Fruit fly (Drosophila melanogaster): ENCODE results near the gene CG13066.
A peak's percentile ranks its signal among the peaks of the same experiment; 100 is the strongest.

The CG13066 gene

dm6 chr3L:16309972-16310371, 37.3 kb downstream of the CG13066 start:
- TF ChIP-seq rgr (GFP tag; optimal IDR thresholded peaks at IDR 0.05) (no peak), br (GFP tag; optimal IDR thresholded peaks at IDR 0.05) (peak; percentile 17), ey (GFP tag; optimal IDR thresholded peaks at IDR 0.05) (peak; percentile 32), foxo (GFP tag; optimal IDR thresholded peaks at IDR 0.05) (peak in 1 of 2 experiments; percentile 55)

- TF ChIP-seq N (GFP tag; optimal IDR thresholded peaks at IDR 0.05), result no peak
- no peak for TF ChIP-seq lola (GFP tag; optimal IDR thresholded peaks at IDR 0.05)
- no peak for TF ChIP-seq Hr83 (GFP tag; optimal IDR thresholded peaks at IDR 0.05; ENCODE audit: poor library complexity, severe bottlenecking)
- no peak for TF ChIP-seq sv (GFP tag; optimal IDR thresholded peaks at IDR 0.05)
- TF ChIP-seq sage (GFP tag; optimal IDR thresholded peaks at IDR 0.05), result no peak
- TF ChIP-seq Mio (GFP tag; optimal IDR thresholded peaks at IDR 0.05), result no peak
- TF ChIP-seq Hr78 (GFP tag; optimal IDR thresholded peaks at IDR 0.05), result no peak
- TF ChIP-seq dl (GFP tag; optimal IDR thresholded peaks at IDR 0.05; ENCODE audit: insufficient read depth in 1 of 2, partially characterized antibody in 2 of 2), result no peak
These were observed 41.3 kb downstream of the CG13066 start, which contains the start of gene CG13062 for dm6 chr3L:16313985-16314384. Gene CG13062, plus strand, starts transcription at chr3L:16314285.

- no peak for TF ChIP-seq dl (GFP tag; optimal IDR thresholded peaks at IDR 0.05; ENCODE audit: insufficient read depth in 1 of 2, partially characterized antibody in 2 of 2)
- no peak for TF ChIP-seq Myc (optimal IDR thresholded peaks at IDR 0.05)
- no peak for TF ChIP-seq CrebA (GFP tag; optimal IDR thresholded peaks at IDR 0.05; ENCODE audit: borderline replicate concordance)
- no peak for TF ChIP-seq Abd-B (GFP tag; optimal IDR thresholded peaks at IDR 0.05)
- TF ChIP-seq Hr78 (GFP tag; optimal IDR thresholded peaks at IDR 0.05), result no peak
- no peak for TF ChIP-seq usp (GFP tag; optimal IDR thresholded peaks at IDR 0.05)
- TF ChIP-seq fru (GFP tag; optimal IDR thresholded peaks at IDR 0.05), result no peak
- TF ChIP-seq br (GFP tag; optimal IDR thresholded peaks at IDR 0.05), result no peak
- TF ChIP-seq pan (optimal IDR thresholded peaks at IDR 0.05), result no peak
- TF ChIP-seq lola (GFP tag; optimal IDR thresholded peaks at IDR 0.05), result no peak
- TF ChIP-seq foxo (GFP tag; optimal IDR thresholded peaks at IDR 0.05), result no peak
- no peak for TF ChIP-seq jim (GFP tag; optimal IDR thresholded peaks at IDR 0.05)
These were observed 45.0 kb downstream of the CG13066 start, which contains the start of gene Nplp3 for dm6 chr3L:16317724-16318123. Gene Nplp3, plus strand, starts transcription at chr3L:16318024.

- TF ChIP-seq Hr78 (GFP tag; optimal IDR thresholded peaks at IDR 0.05) (no peak), Dfd (GFP tag; optimal IDR thresholded peaks at IDR 0.05) (no peak), pan (optimal IDR thresholded peaks at IDR 0.05) (no peak), br (GFP tag; optimal IDR thresholded peaks at IDR 0.05) (no peak), h (GFP tag; optimal IDR thresholded peaks at IDR 0.05) (no peak), CG32264 (GFP tag; optimal IDR thresholded peaks at IDR 0.05) (no peak), HLH106 (tag; optimal IDR thresholded peaks at IDR 0.05) (no peak), sage (GFP tag; optimal IDR thresholded peaks at IDR 0.05) (no peak), woc (GFP tag; optimal IDR thresholded peaks at IDR 0.05) (no peak), Hnf4 (GFP tag; optimal IDR thresholded peaks at IDR 0.05) (no peak), tai (GFP tag; optimal IDR thresholded peaks at IDR 0.05) (no peak)
These were observed 46.7 kb downstream of the CG13066 start, which contains the start of the genes CG13041 and CG13060 for dm6 chr3L:16319399-16319906. Gene CG13041, minus strand, starts transcription at chr3L:16319526. Gene CG13060, plus strand, starts transcription at chr3L:16319856.

- TF ChIP-seq usp (GFP tag; optimal IDR thresholded peaks at IDR 0.05), result no peak
These were observed 48.5 kb downstream of the CG13066 start, which contains the start of gene CG42718 for dm6 chr3L:16321172-16321571. Gene CG42718, minus strand, starts transcription at chr3L:16321272.
